Worm (Caenorhabditis elegans): ENCODE results near the gene fbxa-137.

fbxa-137 gene

DNA sequence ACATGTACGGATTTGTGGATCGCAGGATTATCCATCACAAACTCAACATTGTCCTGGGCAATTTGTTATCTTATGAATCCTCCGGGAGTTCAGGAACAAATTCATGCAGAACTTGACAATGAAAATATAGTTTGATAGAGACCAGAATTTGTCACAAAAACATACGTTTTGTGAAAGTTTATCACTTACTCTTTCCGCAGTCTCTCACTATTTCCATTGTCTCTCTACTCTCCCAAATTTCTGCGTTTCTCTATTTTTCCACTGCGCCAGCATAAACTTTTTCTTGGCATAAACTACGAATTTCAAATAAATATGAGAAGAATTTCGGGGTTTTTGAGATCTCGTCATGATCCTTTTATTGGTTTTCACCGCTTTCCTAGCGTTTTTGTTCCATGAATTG, 36.0 kb upstream of the fbxa-137 start, which contains the start of gene cyp-33C3:
TSS of gene cyp-33C3 (plus strand) at position 149 of the 400 bp plus-strand sequence.
- TF ChIP-seq nhr-77 (tag; optimal IDR thresholded peaks at IDR 0.05), result no peak
- no peak for TF ChIP-seq aly-2 (tag; optimal IDR thresholded peaks at IDR 0.05)
- TF ChIP-seq elt-2 (tag; optimal IDR thresholded peaks at IDR 0.05), result peak; percentile 18

- peak; percentile 46 for TF ChIP-seq ceh-28 (tag; optimal IDR thresholded peaks at IDR 0.05)
- peak; percentile 18 for TF ChIP-seq nhr-23 (tag; optimal IDR thresholded peaks at IDR 0.05)
- TF ChIP-seq pha-4 (tag; optimal IDR thresholded peaks at IDR 0.05), result peak; percentile 77
- TF ChIP-seq elt-2 (tag; optimal IDR thresholded peaks at IDR 0.05), result peak; percentile 36
- TF ChIP-seq pqm-1 (tag; optimal IDR thresholded peaks at IDR 0.05), result peak; percentile 42
- no peak for TF ChIP-seq lsy-12 (tag; optimal IDR thresholded peaks at IDR 0.05)
- no peak for TF ChIP-seq nhr-43 (tag; optimal IDR thresholded peaks at IDR 0.05; ENCODE audit: poor library complexity, severe bottlenecking)
Observed at ce11 chrV:2244751-2245150, 33.9 kb upstream of the fbxa-137 start, which contains the start of gene cyp-33C5. Gene cyp-33C5, plus strand, starts transcription at chrV:2245004.

- TF ChIP-seq ceh-82 (tag; optimal IDR thresholded peaks at IDR 0.05) (no peak), fkh-2 (tag; optimal IDR thresholded peaks at IDR 0.05) (no peak), elt-2 (tag; optimal IDR thresholded peaks at IDR 0.05) (no peak), ceh-28 (tag; optimal IDR thresholded peaks at IDR 0.05) (no peak), ztf-4 (tag; optimal IDR thresholded peaks at IDR 0.05) (no peak), mdl-1 (tag; optimal IDR thresholded peaks at IDR 0.05) (no peak)
Observed at ce11 chrV:2249310-2249709, 29.3 kb upstream of the fbxa-137 start, which contains the start of gene cyp-33C6. Gene cyp-33C6, minus strand, starts transcription at chrV:2249410.

- TF ChIP-seq jun-1 (tag; optimal IDR thresholded peaks at IDR 0.05), result peak; percentile 71
- TF ChIP-seq unc-62 (GFP tag; optimal IDR thresholded peaks at IDR 0.05), result no peak
- no peak for TF ChIP-seq R02D3.7 (tag; optimal IDR thresholded peaks at IDR 0.05)
- TF ChIP-seq ceh-9 (tag; optimal IDR thresholded peaks at IDR 0.05), result no peak
- peak; percentile 68 for TF ChIP-seq pqm-1 (tag; optimal IDR thresholded peaks at IDR 0.05)
- no peak for TF ChIP-seq nhr-12 (tag; optimal IDR thresholded peaks at IDR 0.05)
- TF ChIP-seq elt-2 (tag; optimal IDR thresholded peaks at IDR 0.05), result peak; percentile 78
- TF ChIP-seq ztf-11 (tag; optimal IDR thresholded peaks at IDR 0.05), result no peak
- TF ChIP-seq hmg-11 (tag; optimal IDR thresholded peaks at IDR 0.05), result no peak
- no peak for TF ChIP-seq egl-5 (tag; optimal IDR thresholded peaks at IDR 0.05)
- TF ChIP-seq nhr-237 (tag; optimal IDR thresholded peaks at IDR 0.05), result no peak
- no peak for TF ChIP-seq lsy-12 (tag; optimal IDR thresholded peaks at IDR 0.05)
- TF ChIP-seq ceh-28 (tag; optimal IDR thresholded peaks at IDR 0.05), result peak; percentile 15
- TF ChIP-seq pha-4 (tag; optimal IDR thresholded peaks at IDR 0.05), result peak; percentile 72
- peak; percentile 20 for TF ChIP-seq nfya-1 (tag; optimal IDR thresholded peaks at IDR 0.05; ENCODE audit: insufficient read depth)
- TF ChIP-seq nhr-23 (tag; optimal IDR thresholded peaks at IDR 0.05), result peak; percentile 19
- TF ChIP-seq nhr-77 (tag; optimal IDR thresholded peaks at IDR 0.05), result no peak
- TF ChIP-seq egl-27 (tag; optimal IDR thresholded peaks at IDR 0.05), result no peak
- TF ChIP-seq elt-1 (tag; optimal IDR thresholded peaks at IDR 0.05), result no peak
- TF ChIP-seq fkh-10 (GFP tag; optimal IDR thresholded peaks at IDR 0.05), result no peak
- TF ChIP-seq eor-1 (tag; optimal IDR thresholded peaks at IDR 0.05), result no peak
- TF ChIP-seq ztf-4 (tag; optimal IDR thresholded peaks at IDR 0.05), result no peak
Observed at ce11 chrV:2250126-2250590, 28.5 kb upstream of the fbxa-137 start, which contains the start of gene cyp-33C7. Gene cyp-33C7, plus strand, starts transcription at chrV:2250540.

ce11 chrV:2251774-2252173, 26.8 kb upstream of the fbxa-137 start:
- TF ChIP-seq pha-4 (tag; optimal IDR thresholded peaks at IDR 0.05), result no peak
- no peak for TF ChIP-seq tbx-2 (tag; optimal IDR thresholded peaks at IDR 0.05)
- no peak for TF ChIP-seq ceh-9 (tag; optimal IDR thresholded peaks at IDR 0.05)
- TF ChIP-seq daf-12 (tag; optimal IDR thresholded peaks at IDR 0.05), result no peak
- no peak for TF ChIP-seq ceh-28 (tag; optimal IDR thresholded peaks at IDR 0.05)
- TF ChIP-seq lin-39 (tag; optimal IDR thresholded peaks at IDR 0.05), result no peak
- TF ChIP-seq fkh-10 (GFP tag; optimal IDR thresholded peaks at IDR 0.05), result no peak
- peak; percentile 55 for TF ChIP-seq elt-2 (tag; optimal IDR thresholded peaks at IDR 0.05)
- TF ChIP-seq nhr-43 (tag; optimal IDR thresholded peaks at IDR 0.05; ENCODE audit: poor library complexity, severe bottlenecking), result no peak
- TF ChIP-seq pqm-1 (tag; optimal IDR thresholded peaks at IDR 0.05), result peak; percentile 13
- TF ChIP-seq eor-1 (tag; optimal IDR thresholded peaks at IDR 0.05), result no peak
- TF ChIP-seq nhr-28 (tag; optimal IDR thresholded peaks at IDR 0.05), result no peak
